Worm (Caenorhabditis elegans) whole organism, L1 larva: ENCODE results near the gene M05D6.3.

Experiments used
- C34B4.2 ChIP-seq: sonication (generic microtip); optimal IDR thresholded peaks from 2 replicates; lab custom pipeline; 2017; ENCODE audit warnings: mild to moderate bottlenecking, missing genetic modification characterization, missing compliant biosample characterization
- Y116A8C.19 ChIP-seq: sonication (generic microtip); optimal IDR thresholded peaks from 2 replicates; lab custom pipeline; 2016; ENCODE audit warnings: missing compliant biosample characterization, missing genetic modification characterization, borderline replicate concordance
- aha-1 ChIP-seq: fragments of 150-350 bp; optimal IDR thresholded peaks from 2 replicates; lab custom pipeline; 2014; ENCODE audit warnings: missing biosample characterization, missing genetic modification characterization
- alr-1 ChIP-seq: fragments of 200-800 bp; sonication (Bioruptor generic); optimal IDR thresholded peaks from 2 replicates; lab custom pipeline; 2018; ENCODE audit warnings: borderline replicate concordance, mild to moderate bottlenecking, missing genetic modification characterization, missing compliant biosample characterization
- ama-1 ChIP-seq: fragments of 150-350 bp; optimal IDR thresholded peaks from 2 replicates; lab custom pipeline; 2014
- blmp-1 ChIP-seq: fragments of 150-350 bp; optimal IDR thresholded peaks from 2 replicates; lab custom pipeline; 2014; ENCODE audit warnings: missing biosample characterization, missing genetic modification characterization
- ceh-63 ChIP-seq: fragments of 200-800 bp; sonication (Bioruptor generic); optimal IDR thresholded peaks from 2 replicates; lab custom pipeline; 2018; ENCODE audit warnings: mild to moderate bottlenecking, missing genetic modification characterization, missing compliant biosample characterization
- ceh-8 ChIP-seq: fragments of 200-800 bp; sonication (Bioruptor generic); optimal IDR thresholded peaks from 2 replicates; lab custom pipeline; 2018; ENCODE audit warnings: mild to moderate bottlenecking, missing genetic modification characterization, moderate library complexity, missing compliant biosample characterization
- ceh-88 ChIP-seq: fragments of 200-800 bp; sonication (Bioruptor generic); IDR thresholded peaks from 2 replicates; pipeline ENCODE4 v1.3.6; 2022; ENCODE audit warnings: missing genetic modification characterization, missing compliant biosample characterization
- ceh-90 ChIP-seq: sonication (generic microtip); optimal IDR thresholded peaks from 2 replicates; lab custom pipeline; 2016; ENCODE audit warnings: missing genetic modification characterization, missing compliant biosample characterization
- dpl-1 ChIP-seq, 3 experiments: fragments of 150-350 bp in 2 of 3; sonication (generic microtip) in 1 of 3; optimal IDR thresholded peaks; 2 replicates each; lab custom pipeline; 2014 to 2017; ENCODE audit warnings: missing biosample characterization in 3 of 3, missing genetic modification characterization in 3 of 3, missing genetic modification reagents in 3 of 3
- dsc-1 ChIP-seq: sonication (generic microtip); optimal IDR thresholded peaks from 2 replicates; lab custom pipeline; 2016; ENCODE audit warnings: mild to moderate bottlenecking, missing genetic modification characterization, missing compliant biosample characterization
- efl-1 ChIP-seq, 4 experiments: fragments of 150-350 bp; optimal IDR thresholded peaks in 3 of 4; peaks in 1 of 4; 1 replicate in 1 of 4; 2 replicates in 3 of 4; lab custom pipeline; 2014; ENCODE audit warnings: missing biosample characterization in 2 of 4, missing genetic modification characterization in 2 of 4, missing genetic modification reagents in 2 of 4
- efl-3 ChIP-seq: fragments of 200-800 bp; sonication (Bioruptor generic); optimal IDR thresholded peaks from 2 replicates; lab custom pipeline; 2018; ENCODE audit warnings: mild to moderate bottlenecking, missing genetic modification characterization, missing compliant biosample characterization
- egl-13 ChIP-seq: sonication (generic microtip); optimal IDR thresholded peaks from 2 replicates; lab custom pipeline; 2016; ENCODE audit warnings: missing genotype, missing genetic modification reagents, missing genetic modification characterization, missing compliant biosample characterization
- egl-27 ChIP-seq, 2 experiments: fragments of 150-350 bp in 1 of 2; sonication (generic microtip); optimal IDR thresholded peaks; 3 replicates each; lab custom pipeline; 2017 to 2018; ENCODE audit warnings: missing biosample characterization in 2 of 2, missing genetic modification characterization in 2 of 2, missing genetic modification reagents in 2 of 2
- elt-2 ChIP-seq: sonication (generic microtip); optimal IDR thresholded peaks from 2 replicates; lab custom pipeline; 2016; ENCODE audit warnings: missing genetic modification characterization, mild to moderate bottlenecking, inconsistent platforms, missing compliant biosample characterization, missing genetic modification reagents
- ets-5 ChIP-seq: fragments of 200-800 bp; sonication (Bioruptor generic); IDR thresholded peaks from 2 replicates; pipeline ENCODE4 v1.3.6; 2022; ENCODE audit warnings: missing genetic modification characterization, missing compliant biosample characterization
- fkh-10 ChIP-seq: sonication (generic microtip); optimal IDR thresholded peaks from 2 replicates; lab custom pipeline; 2017; ENCODE audit warnings: missing biosample characterization, missing genetic modification reagents, missing genetic modification characterization
- fkh-4 ChIP-seq: sonication (generic microtip); optimal IDR thresholded peaks from 2 replicates; lab custom pipeline; 2016; ENCODE audit warnings: missing compliant biosample characterization, missing genetic modification characterization, borderline replicate concordance
- fkh-8 ChIP-seq: sonication (generic microtip); optimal IDR thresholded peaks from 2 replicates; lab custom pipeline; 2016; ENCODE audit warnings: mild to moderate bottlenecking, missing genetic modification characterization, missing compliant biosample characterization
- fos-1 ChIP-seq: fragments of 150-350 bp; optimal IDR thresholded peaks from 2 replicates; lab custom pipeline; 2014; ENCODE audit warnings: missing biosample characterization, missing genetic modification characterization
- hlh-17 ChIP-seq: fragments of 200-800 bp; sonication (Bioruptor generic); optimal IDR thresholded peaks from 2 replicates; lab custom pipeline; 2018; ENCODE audit warnings: missing genetic modification characterization, mild to moderate bottlenecking, missing compliant biosample characterization, moderate library complexity, borderline replicate concordance
- hlh-4 ChIP-seq: sonication (generic microtip); optimal IDR thresholded peaks from 2 replicates; lab custom pipeline; 2016; ENCODE audit warnings: mild to moderate bottlenecking, missing genetic modification characterization, missing compliant biosample characterization
- hpl-2 ChIP-seq: fragments of 150-350 bp; optimal IDR thresholded peaks from 2 replicates; lab custom pipeline; 2014; ENCODE audit warnings: missing biosample characterization, missing genetic modification reagents, missing genetic modification characterization
- irx-1 ChIP-seq: sonication (generic microtip); optimal IDR thresholded peaks from 2 replicates; lab custom pipeline; 2016; ENCODE audit warnings: missing genetic modification characterization, missing compliant biosample characterization
- isw-1 ChIP-seq: fragments of 200-800 bp; sonication (Bioruptor generic); IDR thresholded peaks from 2 replicates; pipeline ENCODE4 v1.3.6; 2022; ENCODE audit warnings: missing genetic modification characterization, missing compliant biosample characterization
- jun-1 ChIP-seq: fragments of 150-350 bp; optimal IDR thresholded peaks from 2 replicates; lab custom pipeline; 2014; ENCODE audit warnings: missing biosample characterization, missing genetic modification reagents, missing genetic modification characterization
- lin-35 ChIP-seq, 2 experiments: fragments of 150-350 bp; optimal IDR thresholded peaks; 2 replicates each; lab custom pipeline; 2014; ENCODE audit warnings: missing biosample characterization in 2 of 2, missing genetic modification characterization in 2 of 2, missing genetic modification reagents in 2 of 2
- lin-39 ChIP-seq: fragments of 150-350 bp; optimal IDR thresholded peaks from 2 replicates; lab custom pipeline; 2014; ENCODE audit warnings: missing biosample characterization, missing genetic modification reagents, missing genetic modification characterization
- mab-9 ChIP-seq: fragments of 200-800 bp; sonication (Bioruptor generic); IDR thresholded peaks from 2 replicates; pipeline ENCODE4 v1.3.6; 2022; ENCODE audit warnings: missing genetic modification reagents, missing genetic modification characterization, missing compliant biosample characterization
- mdl-1 ChIP-seq, 2 experiments: fragments of 150-350 bp; optimal IDR thresholded peaks; 2 replicates each; lab custom pipeline; 2014 to 2017; ENCODE audit warnings: missing biosample characterization in 2 of 2, missing genetic modification characterization in 2 of 2, inconsistent platforms in 1 of 2
- mef-2 ChIP-seq: fragments of 150-350 bp; optimal IDR thresholded peaks from 2 replicates; lab custom pipeline; 2014; ENCODE audit warnings: missing biosample characterization, missing genetic modification characterization
- nhr-237 ChIP-seq: fragments of 150-350 bp; optimal IDR thresholded peaks from 2 replicates; lab custom pipeline; 2014; ENCODE audit warnings: missing biosample characterization, missing genetic modification characterization
- nhr-28 ChIP-seq: fragments of 150-350 bp; optimal IDR thresholded peaks from 2 replicates; lab custom pipeline; 2014; ENCODE audit warnings: missing biosample characterization, missing genetic modification characterization
- nhr-47 ChIP-seq: sonication (generic microtip); optimal IDR thresholded peaks from 2 replicates; lab custom pipeline; 2016; ENCODE audit warnings: mild to moderate bottlenecking, missing genetic modification characterization, moderate library complexity, missing compliant biosample characterization
- nhr-71 ChIP-seq: sonication (generic microtip); optimal IDR thresholded peaks from 2 replicates; lab custom pipeline; 2016; ENCODE audit warnings: mild to moderate bottlenecking, missing genetic modification characterization, moderate library complexity, missing compliant biosample characterization
- nhr-76 ChIP-seq: sonication (generic microtip); optimal IDR thresholded peaks from 2 replicates; lab custom pipeline; 2017; ENCODE audit warnings: missing biosample characterization, missing genetic modification characterization
- nhr-77 ChIP-seq: fragments of 150-350 bp; optimal IDR thresholded peaks from 2 replicates; lab custom pipeline; 2014; ENCODE audit warnings: missing biosample characterization, missing genetic modification characterization
- nhr-84 ChIP-seq: sonication (generic microtip); optimal IDR thresholded peaks from 2 replicates; lab custom pipeline; 2017; ENCODE audit warnings: missing biosample characterization, missing genetic modification characterization
- pag-3 ChIP-seq: sonication (generic microtip); optimal IDR thresholded peaks from 2 replicates; lab custom pipeline; 2017; ENCODE audit warnings: missing genetic modification characterization, mild to moderate bottlenecking, missing compliant biosample characterization, antibody characterized with exemption, borderline replicate concordance; ENCODE audit not compliant: insufficient read depth
- rnt-1 ChIP-seq: sonication (generic microtip); optimal IDR thresholded peaks from 2 replicates; lab custom pipeline; 2016; ENCODE audit warnings: mild to moderate bottlenecking, missing genetic modification characterization, moderate library complexity, missing compliant biosample characterization
- skn-1 ChIP-seq: fragments of 150-350 bp; optimal IDR thresholded peaks from 2 replicates; lab custom pipeline; 2014; ENCODE audit warnings: missing biosample characterization, missing genetic modification characterization
- snpc-4 ChIP-seq: fragments of 150-350 bp; optimal IDR thresholded peaks from 2 replicates; lab custom pipeline; 2014; ENCODE audit warnings: missing biosample characterization, missing genetic modification characterization
- snu-23 ChIP-seq: sonication (generic microtip); optimal IDR thresholded peaks from 2 replicates; lab custom pipeline; 2016; ENCODE audit warnings: missing genetic modification characterization, missing compliant biosample characterization
- sox-4 ChIP-seq: sonication (generic microtip); optimal IDR thresholded peaks from 2 replicates; lab custom pipeline; 2016; ENCODE audit warnings: missing genetic modification characterization, missing compliant biosample characterization
- sptf-1 ChIP-seq: fragments of 150-350 bp; optimal IDR thresholded peaks from 2 replicates; lab custom pipeline; 2014; ENCODE audit warnings: missing biosample characterization, missing genetic modification characterization
- tlp-1 ChIP-seq: fragments of 150-350 bp; optimal IDR thresholded peaks from 2 replicates; lab custom pipeline; 2014; ENCODE audit warnings: missing biosample characterization, missing genetic modification characterization
- unc-30 ChIP-seq: sonication (generic microtip); optimal IDR thresholded peaks from 2 replicates; lab custom pipeline; 2017; ENCODE audit warnings: missing biosample characterization, missing genetic modification characterization
- zag-1 ChIP-seq: fragments of 150-350 bp; optimal IDR thresholded peaks from 2 replicates; lab custom pipeline; 2014; ENCODE audit warnings: missing biosample characterization, missing genetic modification characterization
- ztf-11 ChIP-seq, 2 experiments: sonication (generic microtip); optimal IDR thresholded peaks; 2 replicates each; lab custom pipeline; 2016 to 2017; ENCODE audit warnings: missing genetic modification characterization in 2 of 2, missing biosample characterization in 1 of 2, missing compliant biosample characterization in 1 of 2
- ztf-4 ChIP-seq: fragments of 150-350 bp; optimal IDR thresholded peaks from 2 replicates; lab custom pipeline; 2014; ENCODE audit warnings: missing biosample characterization, missing genetic modification characterization

Gene M05D6.3

ce11 chrII:8481033-8481708 lies 5.6 kb downstream of the M05D6.3 start (continued):
- no peak for TF ChIP-seq mdl-1 (tag; optimal IDR thresholded peaks at IDR 0.05; lab: Kevin White, UChicago)
- TF ChIP-seq fkh-10 (GFP tag; lab: Kevin White, UChicago): no peak
- no peak for TF ChIP-seq C34B4.2 (tag; lab: Kevin White, UChicago)
- TF ChIP-seq lin-35 (GFP tag; optimal IDR thresholded peaks at IDR 0.05; lab: Kevin White, UChicago): no peak
- no peak for TF ChIP-seq snpc-4 (tag; lab: Kevin White, UChicago)
- no peak for TF ChIP-seq ceh-88 (GFP tag; lab: Robert Waterston, UW)
- TF ChIP-seq skn-1: peak; percentile 9
- no peak for TF ChIP-seq zag-1 (tag; lab: Kevin White, UChicago)
- TF ChIP-seq isw-1 (GFP tag; lab: Robert Waterston, UW): no peak
- no peak for TF ChIP-seq ets-5 (GFP tag; lab: Robert Waterston, UW)
- TF ChIP-seq jun-1 (tag; lab: Kevin White, UChicago): no peak
- TF ChIP-seq nhr-28 (tag; lab: Kevin White, UChicago): no peak
- TF ChIP-seq ztf-4 (tag; lab: Kevin White, UChicago): peak; percentile 50
- no peak for TF ChIP-seq irx-1 (tag; lab: Kevin White, UChicago)
- TF ChIP-seq egl-27 (tag; optimal IDR thresholded peaks at IDR 0.05; lab: Kevin White, UChicago): no peak
- peak; percentile 34 for TF ChIP-seq snu-23
- peak; percentile 13 for TF ChIP-seq dsc-1 (tag; lab: Kevin White, UChicago)
- TF ChIP-seq ama-1 (lab: Kevin White, UChicago): no peak
- peak; percentile 41 for TF ChIP-seq rnt-1 (tag; lab: Kevin White, UChicago)
- no peak for TF ChIP-seq lin-39 (tag; lab: Kevin White, UChicago)
- TF ChIP-seq hlh-17 (GFP tag; lab: Kevin White, UChicago): no peak
- no peak for TF ChIP-seq nhr-84 (tag; lab: Kevin White, UChicago)
- TF ChIP-seq Y116A8C.19 (tag; lab: Kevin White, UChicago): no peak
- no peak for TF ChIP-seq nhr-237 (tag; lab: Kevin White, UChicago)
- no peak for TF ChIP-seq sptf-1 (tag; lab: Kevin White, UChicago)
- TF ChIP-seq mef-2: no peak
- TF ChIP-seq alr-1 (tag; lab: Kevin White, UChicago): no peak
- TF ChIP-seq efl-1 (optimal IDR thresholded peaks at IDR 0.05; lab: Kevin White, UChicago): no peak
- peak in 1 of 2 experiments; percentile 83 for TF ChIP-seq efl-1 (GFP tag; optimal IDR thresholded peaks at IDR 0.05 in 1 of 2; lab: Kevin White, UChicago)
- TF ChIP-seq fos-1 (tag; lab: Kevin White, UChicago): no peak
- TF ChIP-seq hpl-2 (GFP tag; lab: Kevin White, UChicago): no peak
- TF ChIP-seq pag-3 (tag; lab: Kevin White, UChicago): no peak
- no peak for TF ChIP-seq elt-2
- TF ChIP-seq tlp-1 (tag; lab: Kevin White, UChicago): no peak
- peak; percentile 48 for TF ChIP-seq fkh-8 (tag; lab: Kevin White, UChicago)
- no peak for TF ChIP-seq dpl-1 (GFP tag; optimal IDR thresholded peaks at IDR 0.05; lab: Kevin White, UChicago)
- no peak for TF ChIP-seq blmp-1 (tag; lab: Kevin White, UChicago)
- no peak for TF ChIP-seq nhr-76 (tag; lab: Kevin White, UChicago)
- TF ChIP-seq egl-13 (tag; lab: Kevin White, UChicago): no peak
- TF ChIP-seq nhr-71 (tag; lab: Kevin White, UChicago): peak; percentile 76
- no peak for TF ChIP-seq ceh-90 (tag; lab: Kevin White, UChicago)
- TF ChIP-seq sox-4 (tag; lab: Kevin White, UChicago): no peak
- TF ChIP-seq fkh-4 (tag; lab: Kevin White, UChicago): no peak
- TF ChIP-seq aha-1: no peak
- no peak for TF ChIP-seq hlh-4
- TF ChIP-seq ceh-8 (GFP tag; lab: Kevin White, UChicago): no peak
- TF ChIP-seq nhr-47 (tag; lab: Kevin White, UChicago): no peak
- no peak for TF ChIP-seq unc-30 (tag; lab: Kevin White, UChicago)
- TF ChIP-seq efl-3 (GFP tag; lab: Kevin White, UChicago): no peak
- no peak for TF ChIP-seq mab-9 (GFP tag; lab: Robert Waterston, UW)
- TF ChIP-seq ztf-11 (tag; optimal IDR thresholded peaks at IDR 0.05; lab: Kevin White, UChicago): no peak
- no peak for TF ChIP-seq nhr-77
- TF ChIP-seq ceh-63 (GFP tag; lab: Kevin White, UChicago): no peak
